Fruit fly (Drosophila melanogaster) whole organism, embryonic: ENCODE measurements around the gene Asator.

ENCODE experiments used
- BEAF-32 ChIP-seq: fragments of 200-800 bp; sonication (Bioruptor generic); optimal IDR thresholded peaks from 3 replicates; lab custom pipeline; 2017; ENCODE audit warnings: missing biosample characterization, missing genetic modification characterization, mild to moderate bottlenecking, moderate library complexity, missing genetic modification reagents
- C15 ChIP-seq: fragments of 200-800 bp; sonication (Bioruptor generic); IDR thresholded peaks from 3 replicates; pipeline ENCODE4 v1.3.6; 2022; ENCODE audit warnings: missing biosample characterization, missing genetic modification characterization
- CG10274 ChIP-seq: fragments of 200-800 bp; sonication (Bioruptor generic); optimal IDR thresholded peaks from 3 replicates; lab custom pipeline; 2017; ENCODE audit warnings: missing biosample characterization, mild to moderate bottlenecking, missing genetic modification characterization
- CG10462 ChIP-seq: fragments of 200-800 bp; sonication (Bioruptor generic); optimal IDR thresholded peaks from 2 replicates; lab custom pipeline; 2016; ENCODE audit warnings: missing biosample characterization, missing genetic modification characterization
- CG10543 ChIP-seq: fragments of 200-800 bp; sonication (Bioruptor generic); optimal IDR thresholded peaks from 3 replicates; lab custom pipeline; 2017; ENCODE audit warnings: missing biosample characterization, mild to moderate bottlenecking, missing genetic modification characterization, moderate library complexity
- CG10565 ChIP-seq: fragments of 200-800 bp; sonication (Bioruptor generic); optimal IDR thresholded peaks from 3 replicates; lab custom pipeline; 2016; ENCODE audit warnings: missing biosample characterization, mild to moderate bottlenecking, missing genetic modification characterization
- CG11085 ChIP-seq: fragments of 200-800 bp; sonication (Bioruptor generic); IDR thresholded peaks from 2 replicates; pipeline ENCODE4 v1.3.6; 2022; ENCODE audit warnings: missing biosample characterization, missing genetic modification characterization
- CG12769 ChIP-seq: fragments of 200-800 bp; sonication (Bioruptor generic); optimal IDR thresholded peaks from 2 replicates; lab custom pipeline; 2019; ENCODE audit warnings: missing biosample characterization, mild to moderate bottlenecking, missing genetic modification characterization, moderate library complexity
- CG13287 ChIP-seq: fragments of 200-800 bp; sonication (Bioruptor generic); IDR thresholded peaks from 2 replicates; pipeline ENCODE4 v1.3.6; 2022; ENCODE audit warnings: missing biosample characterization, missing genetic modification characterization; ENCODE audit not compliant: partially characterized antibody
- CG13424 ChIP-seq: fragments of 200-800 bp; sonication (Bioruptor generic); optimal IDR thresholded peaks from 2 replicates; lab custom pipeline; 2019; ENCODE audit warnings: missing biosample characterization, mild to moderate bottlenecking, missing genetic modification characterization, moderate library complexity
- CG14860 ChIP-seq: fragments of 200-800 bp; sonication (Bioruptor generic); IDR thresholded peaks from 3 replicates; pipeline ENCODE4 v1.3.6; 2022; ENCODE audit warnings: missing biosample characterization, missing genetic modification characterization; ENCODE audit not compliant: partially characterized antibody
- CG14965 ChIP-seq: fragments of 200-800 bp; sonication (Bioruptor generic); optimal IDR thresholded peaks from 2 replicates; lab custom pipeline; 2016; ENCODE audit warnings: missing biosample characterization, missing genetic modification characterization, borderline replicate concordance
- CG15011 ChIP-seq: fragments of 200-800 bp; sonication (Bioruptor generic); optimal IDR thresholded peaks from 3 replicates; lab custom pipeline; 2018; ENCODE audit warnings: missing biosample characterization, mild to moderate bottlenecking, missing genetic modification characterization
- CG15696 ChIP-seq: fragments of 200-800 bp; sonication (Bioruptor generic); optimal IDR thresholded peaks from 2 replicates; lab custom pipeline; 2019; ENCODE audit warnings: missing biosample characterization, mild to moderate bottlenecking, missing genetic modification characterization, moderate library complexity
- CG16813 ChIP-seq: fragments of 200-800 bp; sonication (Bioruptor generic); IDR thresholded peaks from 3 replicates; pipeline ENCODE4 v1.3.6; 2022; ENCODE audit warnings: missing biosample characterization, missing genetic modification characterization; ENCODE audit not compliant: partially characterized antibody
- CG3838 ChIP-seq: fragments of 200-800 bp; sonication (Bioruptor generic); optimal IDR thresholded peaks from 3 replicates; lab custom pipeline; 2016; ENCODE audit warnings: missing biosample characterization, missing genetic modification characterization
- CG42726 ChIP-seq: fragments of 200-800 bp; sonication (Bioruptor generic); IDR thresholded peaks from 2 replicates; pipeline ENCODE4 v1.3.6; 2022; ENCODE audit warnings: missing biosample characterization, missing genetic modification characterization; ENCODE audit not compliant: partially characterized antibody
- CG5245 ChIP-seq: fragments of 200-800 bp; sonication (Bioruptor generic); optimal IDR thresholded peaks from 3 replicates; lab custom pipeline; 2016; ENCODE audit warnings: missing biosample characterization, missing genetic modification characterization
- CG6654 ChIP-seq: fragments of 200-800 bp; sonication (Bioruptor generic); optimal IDR thresholded peaks from 2 replicates; lab custom pipeline; 2017; ENCODE audit warnings: missing biosample characterization, mild to moderate bottlenecking, missing genetic modification characterization
- CG6683 ChIP-seq: fragments of 200-800 bp; sonication (Bioruptor generic); optimal IDR thresholded peaks from 2 replicates; lab custom pipeline; 2017; ENCODE audit warnings: missing biosample characterization, mild to moderate bottlenecking, missing genetic modification characterization, missing genetic modification reagents
- CG6791 ChIP-seq: fragments of 200-800 bp; sonication (Bioruptor generic); IDR thresholded peaks from 3 replicates; pipeline ENCODE4 v1.3.6; 2022; ENCODE audit warnings: missing biosample characterization, missing genetic modification characterization; ENCODE audit not compliant: partially characterized antibody
- CTCF ChIP-seq: fragments of 200-800 bp; sonication (Bioruptor generic); optimal IDR thresholded peaks from 2 replicates; lab custom pipeline; 2017; ENCODE audit warnings: missing biosample characterization, mild to moderate bottlenecking, missing genetic modification characterization, moderate library complexity
- GATAe ChIP-seq: fragments of 200-800 bp; sonication (Bioruptor generic); conservative IDR thresholded peaks from 2 replicates; pipeline ENCODE4 v1.3.6; 2022; ENCODE audit warnings: missing biosample characterization, missing genetic modification characterization
- Kr ChIP-seq: fragments of 200-800 bp; sonication (Bioruptor generic); optimal IDR thresholded peaks from 2 replicates; lab custom pipeline; 2017; ENCODE audit warnings: missing biosample characterization, mild to moderate bottlenecking, missing genetic modification characterization
- Med ChIP-seq: fragments of 200-800 bp; sonication (Bioruptor generic); peaks from one replicate; lab custom pipeline; 2016; ENCODE audit warnings: missing biosample characterization, missing genetic modification characterization, mild to moderate bottlenecking, inconsistent platforms, moderate library complexity
- Mrtf ChIP-seq: fragments of 200-800 bp; sonication (Bioruptor generic); IDR thresholded peaks from 3 replicates; pipeline ENCODE4 v1.3.6; 2022; ENCODE audit warnings: missing biosample characterization, missing genetic modification characterization
- NC2α ChIP-seq: fragments of 200-800 bp; sonication (Bioruptor generic); optimal IDR thresholded peaks from 2 replicates; lab custom pipeline; 2016; ENCODE audit warnings: missing biosample characterization, missing genetic modification characterization
- NFAT ChIP-seq: fragments of 200-800 bp; sonication (Bioruptor generic); IDR thresholded peaks from 2 replicates; pipeline ENCODE4 v1.3.6; 2022; ENCODE audit warnings: missing biosample characterization, missing genetic modification characterization
- NfI ChIP-seq: fragments of 200-800 bp; sonication (Bioruptor generic); optimal IDR thresholded peaks from 3 replicates; lab custom pipeline; 2018; ENCODE audit warnings: missing biosample characterization, mild to moderate bottlenecking, missing genetic modification characterization, moderate library complexity
- Ravus ChIP-seq: fragments of 200-800 bp; sonication (Bioruptor generic); IDR thresholded peaks from 2 replicates; pipeline ENCODE4 v1.3.6; 2022; ENCODE audit warnings: missing biosample characterization, missing genetic modification characterization
- Rx ChIP-seq: fragments of 200-800 bp; sonication (Bioruptor generic); IDR thresholded peaks from 2 replicates; pipeline ENCODE4 v1.3.6; 2022; ENCODE audit warnings: missing biosample characterization, missing genetic modification characterization
- aop ChIP-seq: fragments of 200-800 bp; sonication (Bioruptor generic); IDR thresholded peaks from 2 replicates; pipeline ENCODE4 v1.3.6; 2022; ENCODE audit warnings: missing biosample characterization, missing genetic modification characterization
- ap ChIP-seq: fragments of 200-800 bp; sonication (Bioruptor generic); IDR thresholded peaks from 2 replicates; pipeline ENCODE4 v1.3.6; 2022; ENCODE audit warnings: missing biosample characterization, missing genetic modification characterization
- ash1 ChIP-seq: fragments of 200-800 bp; sonication (Bioruptor generic); optimal IDR thresholded peaks from 2 replicates; lab custom pipeline; 2018; ENCODE audit warnings: missing biosample characterization, mild to moderate bottlenecking, missing genetic modification characterization
- croc ChIP-seq: fragments of 200-800 bp; sonication (Bioruptor generic); conservative IDR thresholded peaks from 3 replicates; pipeline ENCODE4 v1.3.6; 2022; ENCODE audit warnings: missing biosample characterization, missing genetic modification characterization
- cwo ChIP-seq: fragments of 200-800 bp; sonication (Bioruptor generic); optimal IDR thresholded peaks from 3 replicates; lab custom pipeline; 2017; ENCODE audit warnings: missing biosample characterization, missing genetic modification characterization, mild to moderate bottlenecking, moderate library complexity, missing genetic modification reagents
- ewg ChIP-seq: fragments of 200-800 bp; sonication (Bioruptor generic); optimal IDR thresholded peaks from 3 replicates; lab custom pipeline; 2017; ENCODE audit warnings: mild to moderate bottlenecking, missing biosample characterization, missing genetic modification reagents, missing genetic modification characterization
- gt ChIP-seq: fragments of 200-800 bp; sonication (Bioruptor generic); IDR thresholded peaks from 2 replicates; pipeline ENCODE4 v1.3.6; 2022; ENCODE audit warnings: missing biosample characterization, missing genetic modification characterization
- maf-S ChIP-seq: fragments of 200-800 bp; sonication (Bioruptor generic); optimal IDR thresholded peaks from 2 replicates; lab custom pipeline; 2016; ENCODE audit warnings: missing biosample characterization, missing genetic modification characterization
- nerfin-1 ChIP-seq: fragments of 200-800 bp; sonication (Bioruptor generic); optimal IDR thresholded peaks from 3 replicates; lab custom pipeline; 2019; ENCODE audit warnings: missing biosample characterization, mild to moderate bottlenecking, missing genetic modification characterization, moderate library complexity
- nerfin-2 ChIP-seq: fragments of 200-800 bp; sonication (Bioruptor generic); IDR thresholded peaks from 2 replicates; pipeline ENCODE4 v1.3.6; 2022; ENCODE audit warnings: missing biosample characterization, missing genetic modification characterization; ENCODE audit not compliant: partially characterized antibody
- p53 ChIP-seq: fragments of 200-800 bp; sonication (Bioruptor generic); optimal IDR thresholded peaks from 2 replicates; lab custom pipeline; 2016; ENCODE audit warnings: missing biosample characterization, missing genetic modification characterization
- pb ChIP-seq: fragments of 200-800 bp; sonication (Bioruptor generic); optimal IDR thresholded peaks from 3 replicates; lab custom pipeline; 2016; ENCODE audit warnings: missing biosample characterization, missing genetic modification characterization
- pho ChIP-seq: fragments of 200-800 bp; sonication (Bioruptor generic); optimal IDR thresholded peaks from 2 replicates; lab custom pipeline; 2016; ENCODE audit warnings: missing biosample characterization, missing genetic modification characterization
- pita ChIP-seq: fragments of 200-800 bp; sonication (Bioruptor generic); optimal IDR thresholded peaks from 2 replicates; lab custom pipeline; 2017; ENCODE audit warnings: missing biosample characterization, mild to moderate bottlenecking, missing genetic modification characterization
- psq ChIP-seq: fragments of 200-800 bp; sonication (Bioruptor generic); optimal IDR thresholded peaks from 2 replicates; lab custom pipeline; 2017; ENCODE audit warnings: missing biosample characterization, missing genetic modification characterization
- ro ChIP-seq: fragments of 200-800 bp; sonication (Bioruptor generic); IDR thresholded peaks from 2 replicates; pipeline ENCODE4 v1.3.6; 2022; ENCODE audit warnings: missing biosample characterization, missing genetic modification characterization
- slou ChIP-seq: fragments of 200-800 bp; sonication (Bioruptor generic); optimal IDR thresholded peaks from 3 replicates; lab custom pipeline; 2016; ENCODE audit warnings: missing biosample characterization, missing genetic modification characterization
- sna ChIP-seq: fragments of 200-800 bp; sonication (Bioruptor generic); IDR thresholded peaks from 2 replicates; pipeline ENCODE4 v1.3.6; 2022; ENCODE audit warnings: missing biosample characterization, missing genetic modification characterization; ENCODE audit not compliant: partially characterized antibody
- vvl ChIP-seq: fragments of 200-800 bp; sonication (Bioruptor generic); IDR thresholded peaks from 2 replicates; pipeline ENCODE4 v1.3.6; 2022; ENCODE audit warnings: missing biosample characterization, missing genetic modification characterization

The Asator gene

dm6 chr4:497724-498123, 8.9 kb upstream of the Asator start (continued):
- no peak for TF ChIP-seq CG42726 (GFP tag; lab: Robert Waterston, UW)
- TF ChIP-seq CG12769 (tag; lab: Kevin White, UChicago), result peak; percentile 86
- peak; percentile 99 for TF ChIP-seq Med (GFP tag; lab: Kevin White, UChicago)
- peak; percentile 91 for TF ChIP-seq p53 (GFP tag; lab: Kevin White, UChicago)
- no peak for TF ChIP-seq nerfin-2 (GFP tag; lab: Robert Waterston, UW)
- TF ChIP-seq Rx (GFP tag; lab: Robert Waterston, UW), result no peak
- peak; percentile 94 for TF ChIP-seq nerfin-1 (tag; lab: Kevin White, UChicago)
- peak; percentile 79 for TF ChIP-seq CG5245
- TF ChIP-seq CTCF, result peak; percentile 66
- no peak for TF ChIP-seq CG6791 (GFP tag; lab: Robert Waterston, UW)
- TF ChIP-seq CG15696 (tag; lab: Kevin White, UChicago), result peak; percentile 99
- no peak for TF ChIP-seq gt (GFP tag; lab: Robert Waterston, UW)
- TF ChIP-seq ewg (GFP tag; lab: Kevin White, UChicago), result peak; percentile 78
- TF ChIP-seq CG3838 (GFP tag; lab: Kevin White, UChicago), result peak; percentile 86
- peak; percentile 86 for TF ChIP-seq pb (GFP tag; lab: Kevin White, UChicago)
- TF ChIP-seq C15 (GFP tag; lab: Robert Waterston, UW), result peak; percentile 48; the same call in 1 of the 3 replicates
- peak; percentile 82 for TF ChIP-seq CG10274 (GFP tag; lab: Kevin White, UChicago)
- TF ChIP-seq CG10543, result peak; percentile 94
- peak; percentile 87 for TF ChIP-seq vvl (GFP tag; lab: Robert Waterston, UW)
- peak; percentile 88 for TF ChIP-seq CG13424 (tag; lab: Kevin White, UChicago)
- TF ChIP-seq Mrtf, result no peak
- no peak for TF ChIP-seq sna (GFP tag; lab: Robert Waterston, UW)
- TF ChIP-seq NfI (GFP tag; lab: Kevin White, UChicago), result peak; percentile 76
- peak; percentile 5 for TF ChIP-seq BEAF-32 (GFP tag; lab: Kevin White, UChicago)
- TF ChIP-seq GATAe (GFP tag; lab: Robert Waterston, UW), result no peak
- peak; percentile 71 for TF ChIP-seq CG10565 (GFP tag; lab: Kevin White, UChicago)
- peak; percentile 94 for TF ChIP-seq CG15011 (GFP tag; lab: Kevin White, UChicago)
- TF ChIP-seq Ravus, result no peak; the same call in 1 of the 2 replicates
- peak; percentile 49 for TF ChIP-seq CG6654 (GFP tag; lab: Kevin White, UChicago)
- TF ChIP-seq CG6683 (GFP tag; lab: Kevin White, UChicago), result peak; percentile 86
- TF ChIP-seq NFAT (GFP tag; lab: Robert Waterston, UW), result no peak
- TF ChIP-seq slou (GFP tag; lab: Kevin White, UChicago), result peak; percentile 50
- TF ChIP-seq CG14860 (GFP tag; lab: Robert Waterston, UW), result no peak
- TF ChIP-seq pho, result peak; percentile 77
- no peak for TF ChIP-seq ro (GFP tag; lab: Robert Waterston, UW)
- peak; percentile 23; the same call in 1 of the 2 replicates for TF ChIP-seq CG11085 (GFP tag; lab: Robert Waterston, UW)
- no peak for TF ChIP-seq aop (GFP tag; lab: Robert Waterston, UW)
- TF ChIP-seq croc (GFP tag; lab: Robert Waterston, UW), result no peak; the same call in 2 of the 3 replicates
- peak; percentile 100 for TF ChIP-seq Kr
- TF ChIP-seq CG13287 (GFP tag; lab: Robert Waterston, UW), result no peak
- TF ChIP-seq cwo (GFP tag; lab: Kevin White, UChicago), result peak; percentile 73
- peak; percentile 80 for TF ChIP-seq psq (GFP tag; lab: Kevin White, UChicago)
- peak; percentile 93 for TF ChIP-seq NC2α (GFP tag; lab: Kevin White, UChicago)
- TF ChIP-seq CG10462 (GFP tag; lab: Kevin White, UChicago), result peak; percentile 90
- TF ChIP-seq CG14965, result peak; percentile 88
- no peak for TF ChIP-seq CG16813 (GFP tag; lab: Robert Waterston, UW)
- peak; percentile 94 for TF ChIP-seq ash1 (GFP tag; lab: Kevin White, UChicago)
- TF ChIP-seq maf-S (GFP tag; lab: Kevin White, UChicago), result peak; percentile 86
- TF ChIP-seq pita (GFP tag; lab: Kevin White, UChicago), result no peak
- no peak; the same call in 1 of the 2 replicates for TF ChIP-seq ap
